Comparison of ENCODE assay signal across 2 fruit fly cellular contexts in the genomic region with DNA sequence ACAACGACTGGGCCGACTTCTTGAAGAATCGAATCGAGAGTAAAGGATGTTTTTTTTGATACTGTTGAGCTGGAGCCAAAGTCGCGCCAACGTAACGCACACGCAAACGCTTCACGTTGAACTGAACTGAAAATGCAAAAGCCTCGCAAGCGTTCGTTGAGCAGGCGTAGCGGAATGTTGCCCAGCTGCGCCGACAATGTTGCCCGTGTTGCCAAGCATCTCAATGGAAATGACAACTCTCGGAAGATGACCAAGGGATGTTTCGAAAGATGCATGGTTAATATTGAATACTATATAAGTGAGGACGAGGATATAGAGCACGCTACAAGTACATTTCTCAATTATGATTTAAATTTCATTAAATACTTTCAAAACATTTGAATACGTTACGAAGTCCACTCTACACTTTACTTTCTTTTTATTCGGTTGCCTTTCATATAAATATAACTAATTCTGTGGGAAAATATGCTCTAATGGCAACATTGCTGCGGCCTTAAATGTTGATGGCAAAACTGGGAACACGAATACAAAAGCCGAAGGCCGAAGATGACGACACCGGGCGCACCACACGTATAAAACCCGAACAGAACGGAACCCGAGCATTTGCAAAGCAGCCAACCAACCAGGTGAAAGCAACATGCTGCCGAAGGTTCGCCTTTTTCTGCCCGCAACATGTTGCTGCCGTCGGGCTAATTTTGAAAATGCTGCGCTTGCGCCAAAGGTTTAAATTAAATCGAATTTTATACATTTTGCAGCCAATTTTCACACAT.
TF ChIP-seq lines count a peak whose summit lies in the region.

No protein-coding gene starts in this region.

- TF ChIP-seq CTCF in whole organism, embryonic (GFP tag; optimal IDR thresholded peaks at IDR 0.05; lab: Kevin White, UChicago) = no peak

TF ChIP-seq in whole organism, embryonic, 481 proteins besides CTCF, POLR2A, EP300 and RAD21:
- peak; percentile 71 for TF ChIP-seq Nf-YB (GFP tag; optimal IDR thresholded peaks at IDR 0.05; lab: Kevin White, UChicago)
- TF ChIP-seq ara (GFP tag; IDR thresholded peaks at IDR 0.05; lab: Robert Waterston, UW) = no peak
- peak; percentile 89 for TF ChIP-seq Deaf1 (tag; optimal IDR thresholded peaks at IDR 0.05; lab: Kevin White, UChicago)
- TF ChIP-seq eyg (GFP tag; optimal IDR thresholded peaks at IDR 0.05; lab: Kevin White, UChicago) = no peak
- TF ChIP-seq CG11504 (tag; optimal IDR thresholded peaks at IDR 0.05; lab: Kevin White, UChicago) = peak; percentile 96
- no peak for TF ChIP-seq CG32772 (GFP tag; IDR thresholded peaks at IDR 0.05; lab: Robert Waterston, UW)
- peak; percentile 73 for TF ChIP-seq Nf-YC (tag; optimal IDR thresholded peaks at IDR 0.05; lab: Kevin White, UChicago)
- no peak for TF ChIP-seq Rx (GFP tag; IDR thresholded peaks at IDR 0.05; lab: Robert Waterston, UW)
- TF ChIP-seq CG2199 (GFP tag; IDR thresholded peaks at IDR 0.05; lab: Robert Waterston, UW) = 0 out of 3 replicates have a peak, but pooled peaks have one; percentile 59
- TF ChIP-seq grau (tag; optimal IDR thresholded peaks at IDR 0.05; lab: Kevin White, UChicago) = no peak
- TF ChIP-seq salm (tag; optimal IDR thresholded peaks at IDR 0.05; lab: Kevin White, UChicago) = no peak
- peak; percentile 73 for TF ChIP-seq Atf-2 (GFP tag; optimal IDR thresholded peaks at IDR 0.05; lab: Kevin White, UChicago)
- TF ChIP-seq Opbp (GFP tag; IDR thresholded peaks at IDR 0.05; lab: Robert Waterston, UW; ENCODE audit: partially characterized antibody) = no peak
- no peak for TF ChIP-seq Ravus (GFP tag; IDR thresholded peaks at IDR 0.05; lab: Robert Waterston, UW)
- no peak for TF ChIP-seq dysf (GFP tag; IDR thresholded peaks at IDR 0.05; lab: Robert Waterston, UW)
- no peak for TF ChIP-seq HHEX (GFP tag; optimal IDR thresholded peaks at IDR 0.05; lab: Kevin White, UChicago)
- no peak for TF ChIP-seq Sox100B (GFP tag; optimal IDR thresholded peaks at IDR 0.05; lab: Kevin White, UChicago)
- TF ChIP-seq D19B (GFP tag; optimal IDR thresholded peaks at IDR 0.05; lab: Kevin White, UChicago) = no peak
- TF ChIP-seq CG30403 (GFP tag; optimal IDR thresholded peaks at IDR 0.05; lab: Kevin White, UChicago) = no peak
- no peak for TF ChIP-seq CG9437 (GFP tag; optimal IDR thresholded peaks at IDR 0.05; lab: Kevin White, UChicago)
- TF ChIP-seq CG13894 (tag; optimal IDR thresholded peaks at IDR 0.05; lab: Kevin White, UChicago) = no peak
- TF ChIP-seq CG13775 (GFP tag; optimal IDR thresholded peaks at IDR 0.05; lab: Kevin White, UChicago) = no peak
TF ChIP-seq in whole organism, embryonic: peak in this region for 6.

TF ChIP-seq in whole organism, prepupa, 60 proteins besides CTCF, POLR2A, EP300 and RAD21:
- TF ChIP-seq esn (GFP tag; optimal IDR thresholded peaks at IDR 0.05; lab: Kevin White, UChicago) (no peak), Eip78C (GFP tag; lab: Kevin White, UChicago) (peak; percentile 55), dsx (GFP tag; optimal IDR thresholded peaks at IDR 0.05; lab: Kevin White, UChicago; ENCODE audit: poor library complexity, severe bottlenecking) (peak; percentile 78)
